Worm (Caenorhabditis elegans) whole organism, L4 larva: ENCODE results near the gene nhr-105.

Source experiments
- Y105C5A.15 ChIP-seq: fragments of 200-800 bp; sonication (Bioruptor generic); IDR thresholded peaks from 2 replicates; pipeline ENCODE4 v1.3.6; 2022; ENCODE audit warnings: missing genetic modification characterization, missing compliant biosample characterization
- ama-1 ChIP-seq: fragments of 150-350 bp; optimal IDR thresholded peaks from 2 replicates; lab custom pipeline; 2014; ENCODE audit warnings: inconsistent platforms, mixed read lengths
- ceh-82 ChIP-seq: sonication (generic microtip); optimal IDR thresholded peaks from 2 replicates; lab custom pipeline; 2017; ENCODE audit warnings: missing biosample characterization, missing genetic modification characterization
- lin-29 ChIP-seq: fragments of 200-800 bp; sonication (Bioruptor generic); IDR thresholded peaks from 2 replicates; pipeline ENCODE4 v1.3.6; 2022; ENCODE audit warnings: missing genetic modification reagents, missing genetic modification characterization, missing compliant biosample characterization
- lsy-2 ChIP-seq, 2 experiments: fragments of 150-350 bp in 1 of 2; sonication (generic microtip) in 1 of 2; optimal IDR thresholded peaks; 2 replicates each; lab custom pipeline; 2014 to 2017; ENCODE audit warnings: missing biosample characterization in 2 of 2, missing genetic modification characterization in 2 of 2
- nhr-11 ChIP-seq: fragments of 150-350 bp; optimal IDR thresholded peaks from 2 replicates; lab custom pipeline; 2014; ENCODE audit warnings: missing biosample characterization, missing genetic modification characterization
- nhr-237 ChIP-seq: sonication (generic microtip); optimal IDR thresholded peaks from 2 replicates; lab custom pipeline; 2017; ENCODE audit warnings: missing biosample characterization, missing genetic modification characterization
- nhr-6 ChIP-seq: fragments of 150-350 bp; optimal IDR thresholded peaks from 2 replicates; lab custom pipeline; 2014; ENCODE audit warnings: missing biosample characterization, missing genetic modification characterization
- saeg-2 ChIP-seq: fragments of 200-800 bp; sonication (Bioruptor generic); IDR thresholded peaks from 2 replicates; pipeline ENCODE4 v1.3.6; 2022; ENCODE audit warnings: missing genetic modification reagents, missing genetic modification characterization, missing compliant biosample characterization

- TF ChIP-seq Y105C5A.15 (GFP tag; lab: Robert Waterston, UW) (no peak), lin-29 (GFP tag; lab: Robert Waterston, UW) (no peak), nhr-11 (tag; lab: Kevin White, UChicago) (no peak), saeg-2 (GFP tag; lab: Robert Waterston, UW) (no peak), ama-1 (lab: Kevin White, UChicago) (no peak), nhr-237 (tag; lab: Kevin White, UChicago) (no peak), nhr-6 (no peak), lsy-2 (tag; optimal IDR thresholded peaks at IDR 0.05; lab: Kevin White, UChicago) (no peak), ceh-82 (tag; lab: Kevin White, UChicago) (no peak)
Measured at ce11 chrIV:7017123-7017674, 32.8 kb upstream of the nhr-105 start, which contains the start of gene gldi-4.
